Fruit fly (Drosophila melanogaster) whole organism, prepupa: ENCODE measurements around the gene CG42237.

Experiments
- Blimp-1 ChIP-seq: fragments of 200-800 bp; sonication (Bioruptor generic); optimal IDR thresholded peaks from 3 replicates; lab custom pipeline; 2017; ENCODE audit warnings: missing biosample characterization, missing genetic modification characterization, mild to moderate bottlenecking, moderate library complexity, missing genetic modification reagents
- CG10669 ChIP-seq: fragments of 200-800 bp; sonication (Bioruptor generic); optimal IDR thresholded peaks from 3 replicates; lab custom pipeline; 2018; ENCODE audit warnings: missing biosample characterization, mild to moderate bottlenecking, missing genetic modification characterization, moderate library complexity
- CG11294 ChIP-seq: fragments of 200-800 bp; sonication (Bioruptor generic); IDR thresholded peaks from 2 replicates; pipeline ENCODE4 v1.3.6; 2022; ENCODE audit warnings: missing biosample characterization, missing genetic modification characterization
- CG11902 ChIP-seq: fragments of 200-800 bp; sonication (Bioruptor generic); optimal IDR thresholded peaks from 3 replicates; lab custom pipeline; 2016; ENCODE audit warnings: missing biosample characterization, missing genetic modification characterization
- CG15336 ChIP-seq: fragments of 200-800 bp; sonication (Bioruptor generic); IDR thresholded peaks from 2 replicates; pipeline ENCODE4 v1.3.6; 2022; ENCODE audit warnings: missing biosample characterization, missing genetic modification characterization
- CG1621 ChIP-seq: fragments of 200-800 bp; sonication (Bioruptor generic); optimal IDR thresholded peaks from 3 replicates; lab custom pipeline; 2018; ENCODE audit warnings: missing biosample characterization, mild to moderate bottlenecking, missing genetic modification characterization
- CG3032 ChIP-seq: fragments of 200-800 bp; optimal IDR thresholded peaks from 2 replicates; lab custom pipeline; 2019; ENCODE audit warnings: missing biosample characterization, mild to moderate bottlenecking, missing genetic modification characterization, moderate library complexity
- CG3919 ChIP-seq: fragments of 200-800 bp; sonication (Bioruptor generic); optimal IDR thresholded peaks from 3 replicates; lab custom pipeline; 2016; ENCODE audit warnings: missing biosample characterization, missing genetic modification characterization
- CG4318 ChIP-seq: fragments of 200-800 bp; sonication (Bioruptor generic); optimal IDR thresholded peaks from 3 replicates; lab custom pipeline; 2017; ENCODE audit warnings: missing biosample characterization, mild to moderate bottlenecking, missing genetic modification characterization
- CG6163 ChIP-seq: fragments of 200-800 bp; sonication (Bioruptor generic); IDR thresholded peaks from 3 replicates; pipeline ENCODE4 v1.3.6; 2022; ENCODE audit warnings: missing biosample characterization, missing genetic modification characterization
- CG6276 ChIP-seq: fragments of 200-800 bp; sonication (Bioruptor generic); optimal IDR thresholded peaks from 2 replicates; lab custom pipeline; 2017; ENCODE audit warnings: missing biosample characterization, mild to moderate bottlenecking, missing genetic modification characterization
- CG6792 ChIP-seq: fragments of 200-800 bp; sonication (Bioruptor generic); optimal IDR thresholded peaks from 3 replicates; lab custom pipeline; 2016; ENCODE audit warnings: missing biosample characterization, missing genetic modification characterization
- CG6808 ChIP-seq: fragments of 200-800 bp; sonication (Bioruptor generic); optimal IDR thresholded peaks from 3 replicates; lab custom pipeline; 2017; ENCODE audit warnings: missing biosample characterization, missing genetic modification characterization, mild to moderate bottlenecking, moderate library complexity, missing genetic modification reagents
- CG6854 ChIP-seq: fragments of 200-800 bp; sonication (Bioruptor generic); optimal IDR thresholded peaks from 2 replicates; lab custom pipeline; 2017; ENCODE audit warnings: missing biosample characterization, mild to moderate bottlenecking, missing genetic modification characterization
- CG7368 ChIP-seq: fragments of 200-800 bp; sonication (Bioruptor generic); optimal IDR thresholded peaks from 3 replicates; lab custom pipeline; 2016; ENCODE audit warnings: missing biosample characterization, missing genetic modification characterization
- CG8119 ChIP-seq: fragments of 200-800 bp; sonication (Bioruptor generic); IDR thresholded peaks from 3 replicates; pipeline ENCODE4 v1.3.6; 2022; ENCODE audit warnings: missing biosample characterization, missing genetic modification characterization
- CG8319 ChIP-seq: fragments of 200-800 bp; sonication (Bioruptor generic); optimal IDR thresholded peaks from 3 replicates; lab custom pipeline; 2016; ENCODE audit warnings: missing biosample characterization, missing genetic modification characterization
- CG8632 ChIP-seq: fragments of 200-800 bp; sonication (Bioruptor generic); optimal IDR thresholded peaks from 3 replicates; lab custom pipeline; 2016; ENCODE audit warnings: missing biosample characterization, missing genetic modification characterization
- Eip75B ChIP-seq: fragments of 200-800 bp; sonication (Bioruptor generic); optimal IDR thresholded peaks from 3 replicates; lab custom pipeline; 2016; ENCODE audit warnings: missing biosample characterization, missing genetic modification characterization
- Eip78C ChIP-seq: fragments of 200-800 bp; sonication (Bioruptor generic); peaks from one replicate; lab custom pipeline; 2016; ENCODE audit warnings: missing biosample characterization, missing genetic modification characterization
- Eip93F ChIP-seq: fragments of 200-800 bp; sonication (Bioruptor generic); optimal IDR thresholded peaks from 2 replicates; lab custom pipeline; 2016; ENCODE audit warnings: missing biosample characterization, mild to moderate bottlenecking, missing genetic modification characterization
- Ets21C ChIP-seq: fragments of 200-800 bp; sonication (Bioruptor generic); optimal IDR thresholded peaks from 3 replicates; lab custom pipeline; 2016; ENCODE audit warnings: missing biosample characterization, missing genetic modification characterization
- Gug ChIP-seq: fragments of 200-800 bp; sonication (Bioruptor generic); IDR thresholded peaks from 2 replicates; pipeline ENCODE4 v1.3.6; 2022; ENCODE audit warnings: missing biosample characterization, missing genetic modification characterization
- Hr38 ChIP-seq: sonication (Bioruptor generic); optimal IDR thresholded peaks from 2 replicates; lab custom pipeline; 2016; ENCODE audit warnings: missing biosample characterization, missing genetic modification characterization
- Hr39 ChIP-seq: fragments of 200-800 bp; sonication (Bioruptor generic); optimal IDR thresholded peaks from 2 replicates; lab custom pipeline; 2016; ENCODE audit warnings: missing biosample characterization, missing genetic modification characterization
- Hr4 ChIP-seq: fragments of 200-800 bp; sonication (Bioruptor generic); optimal IDR thresholded peaks from 3 replicates; lab custom pipeline; 2016; ENCODE audit warnings: missing biosample characterization, missing genetic modification characterization
- Lpt ChIP-seq: fragments of 200-800 bp; sonication (Bioruptor generic); optimal IDR thresholded peaks from 3 replicates; lab custom pipeline; 2016; ENCODE audit warnings: missing biosample characterization, missing genetic modification characterization
- Met ChIP-seq: fragments of 200-800 bp; sonication (Bioruptor generic); optimal IDR thresholded peaks from 3 replicates; lab custom pipeline; 2016; ENCODE audit warnings: missing biosample characterization, missing genetic modification characterization
- OdsH ChIP-seq: fragments of 200-800 bp; sonication (Bioruptor generic); optimal IDR thresholded peaks from 3 replicates; lab custom pipeline; 2016; ENCODE audit warnings: missing biosample characterization, missing genetic modification characterization
- Sox102F ChIP-seq: fragments of 200-800 bp; sonication (Bioruptor generic); optimal IDR thresholded peaks from 2 replicates; lab custom pipeline; 2016; ENCODE audit warnings: missing biosample characterization, mild to moderate bottlenecking, missing genetic modification characterization
- Sox14 ChIP-seq: fragments of 200-800 bp; sonication (Bioruptor generic); optimal IDR thresholded peaks from 3 replicates; lab custom pipeline; 2016; ENCODE audit warnings: missing biosample characterization, missing genetic modification characterization
- Sox15 ChIP-seq: fragments of 200-800 bp; sonication (Bioruptor generic); optimal IDR thresholded peaks from 3 replicates; lab custom pipeline; 2016; ENCODE audit warnings: missing biosample characterization, missing genetic modification characterization
- acj6 ChIP-seq: fragments of 200-800 bp; sonication (Bioruptor generic); optimal IDR thresholded peaks from 3 replicates; lab custom pipeline; 2016; ENCODE audit warnings: missing biosample characterization, missing genetic modification characterization
- cyc ChIP-seq: fragments of 200-800 bp; sonication (Bioruptor generic); optimal IDR thresholded peaks from 3 replicates; lab custom pipeline; 2016; ENCODE audit warnings: missing biosample characterization, missing genetic modification characterization
- dsx ChIP-seq: fragments of 200-800 bp; optimal IDR thresholded peaks from 3 replicates; lab custom pipeline; 2019; ENCODE audit warnings: missing biosample characterization, mild to moderate bottlenecking, missing genetic modification characterization, moderate library complexity; ENCODE audit not compliant: poor library complexity, severe bottlenecking
- eg ChIP-seq: fragments of 200-800 bp; sonication (Bioruptor generic); IDR thresholded peaks from 3 replicates; pipeline ENCODE4 v1.3.6; 2022; ENCODE audit warnings: missing biosample characterization, missing genetic modification characterization
- fd59A ChIP-seq: fragments of 200-800 bp; sonication (Bioruptor generic); optimal IDR thresholded peaks from 2 replicates; lab custom pipeline; 2017; ENCODE audit warnings: missing biosample characterization, mild to moderate bottlenecking, missing genetic modification characterization, missing genetic modification reagents
- fd85E ChIP-seq: fragments of 200-800 bp; sonication (Bioruptor generic); optimal IDR thresholded peaks from 3 replicates; lab custom pipeline; 2016; ENCODE audit warnings: missing biosample characterization, missing genetic modification characterization
- fkh ChIP-seq: fragments of 200-800 bp; sonication (Bioruptor generic); optimal IDR thresholded peaks from 3 replicates; lab custom pipeline; 2017; ENCODE audit warnings: missing biosample characterization, mild to moderate bottlenecking, missing genetic modification characterization, moderate library complexity
- lz ChIP-seq: fragments of 200-800 bp; sonication (Bioruptor generic); optimal IDR thresholded peaks from 3 replicates; lab custom pipeline; 2016; ENCODE audit warnings: missing biosample characterization, missing genetic modification characterization
- net ChIP-seq: fragments of 200-800 bp; sonication (Bioruptor generic); optimal IDR thresholded peaks from 3 replicates; lab custom pipeline; 2016; ENCODE audit warnings: missing biosample characterization, missing genetic modification characterization
- pdm3 ChIP-seq: fragments of 200-800 bp; sonication (Bioruptor generic); optimal IDR thresholded peaks from 3 replicates; lab custom pipeline; 2016; ENCODE audit warnings: missing biosample characterization, missing genetic modification characterization
- spab ChIP-seq: fragments of 200-800 bp; sonication (Bioruptor generic); optimal IDR thresholded peaks from 2 replicates; lab custom pipeline; 2017; ENCODE audit warnings: missing biosample characterization, mild to moderate bottlenecking, missing genetic modification characterization, missing genetic modification reagents
- ss ChIP-seq, 2 experiments: fragments of 200-800 bp; sonication (Bioruptor generic); optimal IDR thresholded peaks; 2 replicates in 1 of 2; 3 replicates in 1 of 2; lab custom pipeline; 2017 to 2018; ENCODE audit warnings: mild to moderate bottlenecking in 2 of 2, missing biosample characterization in 2 of 2, missing genetic modification characterization in 2 of 2, moderate library complexity in 1 of 2
- svp ChIP-seq: fragments of 200-800 bp; sonication (Bioruptor generic); peaks from one replicate; lab custom pipeline; 2016; ENCODE audit warnings: missing biosample characterization, missing genetic modification characterization
- vri ChIP-seq: fragments of 200-800 bp; sonication (Bioruptor generic); optimal IDR thresholded peaks from 3 replicates; lab custom pipeline; 2016; ENCODE audit warnings: missing biosample characterization, mild to moderate bottlenecking, missing genetic modification characterization

Gene CG42237

DNA sequence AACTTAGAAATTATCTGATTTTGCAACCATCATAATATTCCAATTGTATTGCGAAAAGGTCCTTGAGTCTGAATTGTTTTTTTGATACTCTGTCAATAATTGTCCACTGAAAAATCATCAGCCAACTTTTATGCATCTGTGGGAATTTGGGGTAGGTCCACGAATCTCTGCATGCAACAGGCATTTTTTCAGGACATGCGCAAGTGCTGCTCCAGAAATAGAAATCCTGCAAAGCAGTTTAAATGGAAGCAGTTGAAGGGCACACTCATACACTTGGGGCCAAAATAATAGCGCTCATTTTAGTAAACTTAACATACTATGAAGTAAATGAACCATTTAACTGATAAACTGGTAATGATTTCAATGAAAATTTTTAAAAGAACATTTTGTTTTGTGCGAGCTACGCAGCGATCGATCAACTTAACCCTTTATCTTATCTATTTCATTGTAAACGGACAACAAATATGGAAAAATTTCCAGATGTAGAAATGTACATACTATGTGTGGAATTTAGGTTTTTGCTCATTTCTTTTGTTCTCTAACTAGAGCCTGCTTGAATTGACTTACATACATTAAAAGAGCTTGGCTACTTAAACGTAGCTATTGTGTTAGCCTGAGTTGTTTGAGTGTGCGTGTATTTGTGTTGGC, 15.4 kb downstream of the CG42237 start (continued):
- TF ChIP-seq Sox102F (GFP tag; lab: Kevin White, UChicago) (peak; percentile 43), CG4318 (GFP tag; lab: Kevin White, UChicago) (peak; percentile 51), eg (GFP tag; lab: Robert Waterston, UW) (peak; percentile 21; the same call in 2 of the 3 replicates), Ets21C (GFP tag; lab: Kevin White, UChicago) (peak; percentile 2), CG1621 (tag; lab: Kevin White, UChicago) (peak; percentile 46), net (GFP tag; lab: Kevin White, UChicago) (peak; percentile 34), Hr38 (no peak), svp (peak; percentile 27), spab (peak; percentile 52)

DNA sequence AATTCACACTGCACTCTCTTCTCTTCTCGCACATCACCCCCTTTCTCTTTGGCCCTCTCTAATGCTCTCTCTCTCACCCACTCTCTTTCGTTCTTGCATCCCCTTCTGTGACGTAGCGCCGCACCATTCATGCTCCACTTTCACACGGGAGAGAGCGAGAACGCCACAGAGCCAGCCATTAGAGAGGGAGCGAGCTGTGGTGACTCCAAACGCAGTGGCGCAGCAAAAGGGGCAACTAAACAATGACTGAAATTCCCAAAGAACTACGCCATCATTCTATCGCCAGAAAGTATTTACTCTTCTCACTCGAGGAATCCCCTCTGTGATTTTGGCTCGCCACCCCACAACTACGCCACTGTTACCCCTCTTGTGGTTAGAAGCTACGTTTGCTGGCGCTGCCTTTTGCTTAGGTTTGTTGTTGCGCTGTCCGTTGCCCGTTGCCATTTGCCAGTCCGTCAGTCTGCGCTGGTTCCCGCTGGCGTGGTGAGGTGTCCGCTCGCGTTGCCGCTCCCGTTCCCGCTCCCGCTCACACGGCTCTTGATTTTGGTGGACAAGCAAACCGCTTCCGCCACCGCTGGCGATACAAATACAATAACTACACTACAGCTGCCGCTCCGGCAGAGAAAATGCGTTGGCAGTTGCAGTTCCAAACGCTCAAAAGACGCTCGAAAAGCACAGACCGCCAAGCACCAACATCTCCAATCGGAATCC, 16.3 kb downstream of the CG42237 start:
- TF ChIP-seq lz (GFP tag; lab: Kevin White, UChicago) (peak; percentile 99), CG7368 (GFP tag; lab: Kevin White, UChicago) (peak; percentile 98), fd85E (GFP tag; lab: Kevin White, UChicago) (peak; percentile 94), svp (peak; percentile 99), fd59A (peak; percentile 91), Hr38 (peak; percentile 97), CG11902 (GFP tag; lab: Kevin White, UChicago) (peak; percentile 97), CG8632 (GFP tag; lab: Kevin White, UChicago) (peak; percentile 94), CG6276 (GFP tag; lab: Kevin White, UChicago) (peak; percentile 99), Eip93F (GFP tag; lab: Kevin White, UChicago) (peak; percentile 95), Sox14 (peak; percentile 99), OdsH (GFP tag; lab: Kevin White, UChicago) (peak; percentile 99), CG11294 (peak; percentile 99), Hr4 (GFP tag; lab: Kevin White, UChicago) (peak; percentile 99), CG8319 (GFP tag; lab: Kevin White, UChicago) (peak; percentile 97), Blimp-1 (GFP tag; lab: Kevin White, UChicago) (peak; percentile 94), CG6808 (GFP tag; lab: Kevin White, UChicago) (peak; percentile 83), Lpt (GFP tag; lab: Kevin White, UChicago) (peak; percentile 99), Eip78C (peak; percentile 99), Met (peak; percentile 99), fkh (GFP tag; lab: Kevin White, UChicago) (peak; percentile 97), CG1621 (tag; lab: Kevin White, UChicago) (peak; percentile 93), Sox15 (GFP tag; lab: Kevin White, UChicago) (peak; percentile 96), Sox102F (GFP tag; lab: Kevin White, UChicago) (peak; percentile 98), Hr39 (peak; percentile 99), vri (GFP tag; lab: Kevin White, UChicago) (peak; percentile 98), spab (peak; percentile 88), dsx (GFP tag; lab: Kevin White, UChicago) (peak; percentile 86), CG15336 (GFP tag; lab: Robert Waterston, UW) (peak; percentile 99), CG6792 (GFP tag; lab: Kevin White, UChicago) (peak; percentile 98), CG3032 (tag; lab: Kevin White, UChicago) (peak; percentile 88), cyc (peak; percentile 99), pdm3 (GFP tag; lab: Kevin White, UChicago) (peak; percentile 99), net (GFP tag; lab: Kevin White, UChicago) (peak; percentile 98), Gug (GFP tag; lab: Robert Waterston, UW) (peak; percentile 99), Ets21C (GFP tag; lab: Kevin White, UChicago) (peak; percentile 98), ss (GFP tag; optimal IDR thresholded peaks at IDR 0.05; lab: Kevin White, UChicago) (peak; percentile 80 to 88), CG8119 (GFP tag; lab: Robert Waterston, UW) (peak; percentile 99), CG10669 (GFP tag; lab: Kevin White, UChicago) (peak; percentile 90), Eip75B (peak; percentile 97), acj6 (GFP tag; lab: Kevin White, UChicago) (peak; percentile 98), CG6854 (GFP tag; lab: Kevin White, UChicago) (peak; percentile 97), CG6163 (GFP tag; lab: Robert Waterston, UW) (peak; percentile 99), CG3919 (GFP tag; lab: Kevin White, UChicago) (peak; percentile 99)
